Worm (Caenorhabditis elegans): ENCODE measurements around the gene F45D3.3.

DNA sequence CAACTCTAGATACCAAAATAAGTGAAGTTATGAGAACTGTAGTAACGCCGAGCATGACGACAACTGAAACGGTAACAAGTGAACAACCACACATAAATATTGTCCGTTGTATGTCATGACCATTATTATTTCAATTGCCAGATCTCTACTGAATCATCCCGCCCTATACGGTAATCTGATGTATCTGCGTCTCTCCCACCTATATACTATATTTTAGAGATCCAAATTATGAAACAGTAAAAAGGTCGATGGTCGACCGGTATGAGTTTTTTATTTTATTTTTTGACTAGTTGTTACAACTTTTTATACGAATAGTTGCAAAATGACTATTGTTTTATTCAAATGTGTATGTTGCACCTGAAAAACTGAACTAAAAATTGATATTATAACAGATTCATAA, 40.4 kb upstream of the F45D3.3 start, which contains the start of gene ttr-43:
- no peak for TF ChIP-seq nhr-12 (tag; optimal IDR thresholded peaks at IDR 0.05)
- no peak for TF ChIP-seq unc-62 (GFP tag; optimal IDR thresholded peaks at IDR 0.05)
- TF ChIP-seq blmp-1 (tag; optimal IDR thresholded peaks at IDR 0.05), result no peak
- TF ChIP-seq nhr-28 (tag; optimal IDR thresholded peaks at IDR 0.05), result no peak
- TF ChIP-seq ceh-83 (GFP tag; optimal IDR thresholded peaks at IDR 0.05), result no peak
- TF ChIP-seq M03D4.4 (tag; optimal IDR thresholded peaks at IDR 0.05), result no peak
- TF ChIP-seq ztf-11 (tag; optimal IDR thresholded peaks at IDR 0.05), result no peak
- no peak for TF ChIP-seq tbx-8 (GFP tag; optimal IDR thresholded peaks at IDR 0.05)

All from whole organism, mixed stage, embryonic.